Worm (Caenorhabditis elegans): ENCODE results near the gene grl-10.

grl-10 gene

DNA sequence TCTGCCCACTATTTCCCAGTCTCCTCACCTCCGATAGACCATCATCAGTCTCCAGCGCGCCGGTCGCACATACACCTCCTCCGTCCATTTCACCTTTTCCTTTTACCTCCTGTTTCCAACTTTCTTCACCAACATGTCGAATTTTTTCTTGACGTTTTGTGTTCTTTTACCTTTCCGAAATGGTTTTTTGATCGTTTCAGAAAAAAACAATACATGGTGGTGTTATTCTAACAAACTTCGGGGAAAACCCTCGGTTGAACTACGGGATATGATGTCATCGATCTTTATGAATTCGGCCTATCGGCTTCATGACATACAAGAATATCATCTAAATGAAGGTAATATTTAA, 45.7 kb upstream of the grl-10 start, which contains the start of gene Y97E10C.1:
Gene Y97E10C.1, plus strand, starts transcription at position 201 of the 349 bp plus-strand sequence.
- no peak for TF ChIP-seq ceh-39 (tag; optimal IDR thresholded peaks at IDR 0.05)
- no peak for TF ChIP-seq pha-4 (tag; optimal IDR thresholded peaks at IDR 0.05)
- no peak for TF ChIP-seq lin-32 (GFP tag; optimal IDR thresholded peaks at IDR 0.05)
- TF ChIP-seq mab-5 (tag; optimal IDR thresholded peaks at IDR 0.05), result no peak
- TF ChIP-seq ces-1 (GFP tag; optimal IDR thresholded peaks at IDR 0.05), result no peak
- no peak for TF ChIP-seq nhr-2 (tag; optimal IDR thresholded peaks at IDR 0.05)
- TF ChIP-seq ham-2 (GFP tag; optimal IDR thresholded peaks at IDR 0.05), result no peak
- TF ChIP-seq elt-3 (tag; optimal IDR thresholded peaks at IDR 0.05), result no peak
- TF ChIP-seq M03D4.4 (tag; optimal IDR thresholded peaks at IDR 0.05), result no peak
- no peak for TF ChIP-seq unc-120 (tag; optimal IDR thresholded peaks at IDR 0.05; ENCODE audit: poor library complexity, severe bottlenecking)
- TF ChIP-seq nhr-76 (tag; optimal IDR thresholded peaks at IDR 0.05), result no peak

DNA sequence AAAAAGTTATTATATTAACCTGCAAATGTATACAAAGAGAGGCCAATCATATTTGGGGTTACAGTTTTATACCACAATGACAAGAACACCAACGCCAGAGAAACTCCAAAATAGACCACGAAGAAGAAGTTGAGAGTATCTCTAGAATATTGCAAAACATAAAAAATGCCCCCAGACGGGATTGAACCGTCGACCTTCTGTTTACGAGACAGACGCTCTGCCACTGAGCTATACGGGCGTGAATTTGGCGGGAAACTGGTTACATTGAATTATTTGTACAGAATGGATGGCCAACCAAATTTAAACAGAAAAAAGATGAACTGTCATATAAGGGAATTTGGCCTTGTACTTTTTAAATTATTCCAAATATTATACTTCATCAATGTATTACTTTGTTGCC, 43.9 kb upstream of the grl-10 start:
- TF ChIP-seq unc-39 (tag; optimal IDR thresholded peaks at IDR 0.05) (no peak), sptf-1 (tag; optimal IDR thresholded peaks at IDR 0.05) (peak; percentile 34), nhr-237 (tag; optimal IDR thresholded peaks at IDR 0.05) (no peak), ceh-43 (GFP tag; optimal IDR thresholded peaks at IDR 0.05) (no peak), ceh-83 (GFP tag; optimal IDR thresholded peaks at IDR 0.05) (peak; percentile 21), drap-1 (GFP tag; optimal IDR thresholded peaks at IDR 0.05) (peak; percentile 5), nhr-28 (tag; optimal IDR thresholded peaks at IDR 0.05) (no peak), mep-1 (tag; optimal IDR thresholded peaks at IDR 0.05) (no peak), mls-2 (tag; optimal IDR thresholded peaks at IDR 0.05) (peak; percentile 39), mab-5 (tag; optimal IDR thresholded peaks at IDR 0.05) (no peak)

DNA sequence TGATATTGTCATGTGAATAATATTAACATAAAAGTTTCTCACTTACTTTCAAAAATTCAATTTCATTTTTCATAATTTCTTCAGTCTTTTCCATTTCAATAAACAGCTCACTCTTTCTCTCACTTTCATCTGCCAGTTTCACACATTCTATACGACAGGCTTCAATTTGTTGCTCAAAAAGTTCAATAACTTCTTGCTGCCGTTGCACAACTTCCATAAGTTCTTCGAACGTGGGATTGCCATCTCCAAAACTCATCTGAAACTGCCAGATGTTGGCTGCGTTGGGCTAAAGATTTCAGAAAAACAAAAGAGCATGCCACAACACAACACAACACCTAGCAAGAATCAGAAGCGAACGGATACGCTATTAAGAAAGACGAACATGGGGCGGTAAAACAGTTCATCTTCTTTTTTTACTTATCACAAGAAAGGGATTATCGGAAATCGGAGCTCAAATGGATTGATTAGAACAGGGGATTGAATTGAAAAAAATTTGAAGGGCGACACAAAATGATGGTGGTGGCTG, 41.0 kb upstream of the grl-10 start:
- no peak for TF ChIP-seq drap-1 (GFP tag; optimal IDR thresholded peaks at IDR 0.05)
- TF ChIP-seq mab-5 (tag; optimal IDR thresholded peaks at IDR 0.05), result no peak
- no peak for TF ChIP-seq sptf-1 (tag; optimal IDR thresholded peaks at IDR 0.05)
- no peak for TF ChIP-seq nhr-237 (tag; optimal IDR thresholded peaks at IDR 0.05)
- no peak for TF ChIP-seq ceh-43 (GFP tag; optimal IDR thresholded peaks at IDR 0.05)
- no peak for TF ChIP-seq ces-1 (GFP tag; optimal IDR thresholded peaks at IDR 0.05)
- no peak for TF ChIP-seq lin-32 (GFP tag; optimal IDR thresholded peaks at IDR 0.05)
- TF ChIP-seq tbx-8 (GFP tag; optimal IDR thresholded peaks at IDR 0.05), result no peak
- no peak for TF ChIP-seq hlh-1 (tag; optimal IDR thresholded peaks at IDR 0.05)
- no peak for TF ChIP-seq ztf-11 (tag; optimal IDR thresholded peaks at IDR 0.05)
- TF ChIP-seq M03D4.4 (tag; optimal IDR thresholded peaks at IDR 0.05), result no peak
- no peak for TF ChIP-seq flh-1 (GFP tag; optimal IDR thresholded peaks at IDR 0.05)
- no peak for TF ChIP-seq unc-62 (GFP tag; optimal IDR thresholded peaks at IDR 0.05)
- TF ChIP-seq lin-13 (tag; optimal IDR thresholded peaks at IDR 0.05), result no peak
- TF ChIP-seq nhr-28 (tag; optimal IDR thresholded peaks at IDR 0.05), result no peak
- no peak for TF ChIP-seq elt-1 (tag; optimal IDR thresholded peaks at IDR 0.05; ENCODE audit: borderline replicate concordance, insufficient read depth)
- TF ChIP-seq ham-2 (GFP tag; optimal IDR thresholded peaks at IDR 0.05), result no peak

DNA sequence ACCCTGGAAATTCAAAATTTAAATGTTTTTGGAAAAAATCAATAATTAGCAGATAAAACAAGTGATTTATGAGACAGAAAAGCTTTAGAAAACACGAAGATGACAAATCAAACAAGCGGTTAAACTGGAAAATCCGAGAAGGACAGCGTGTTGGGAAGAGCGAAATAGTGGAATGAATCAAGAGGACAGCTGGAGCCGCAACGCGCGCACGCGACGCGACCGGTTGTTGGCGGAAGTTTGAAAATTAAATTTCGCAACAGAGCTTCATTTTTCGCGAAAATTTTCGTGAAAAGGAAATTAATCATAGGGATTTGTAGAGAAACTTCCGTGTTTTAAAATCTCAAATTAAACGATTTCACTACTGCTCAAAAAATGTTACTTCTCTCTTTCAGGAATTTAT, 39.4 kb upstream of the grl-10 start, which contains the start of gene clic-1:
Gene clic-1, minus strand, starts transcription at position 3 of the 400 bp plus-strand sequence.
- TF ChIP-seq nhr-12 (tag; optimal IDR thresholded peaks at IDR 0.05) (no peak), M03D4.4 (tag; optimal IDR thresholded peaks at IDR 0.05) (no peak), ham-2 (GFP tag; optimal IDR thresholded peaks at IDR 0.05) (peak; percentile 54), elt-1 (tag; optimal IDR thresholded peaks at IDR 0.05; ENCODE audit: borderline replicate concordance, insufficient read depth) (no peak), nhr-76 (tag; optimal IDR thresholded peaks at IDR 0.05) (no peak), cnd-1 (tag; optimal IDR thresholded peaks at IDR 0.05) (peak; percentile 52), zip-8 (tag; optimal IDR thresholded peaks at IDR 0.05) (no peak), ceh-39 (tag; optimal IDR thresholded peaks at IDR 0.05) (peak; percentile 57), ceh-83 (GFP tag; optimal IDR thresholded peaks at IDR 0.05) (no peak), unc-62 (GFP tag; optimal IDR thresholded peaks at IDR 0.05) (peak; percentile 44), unc-39 (tag; optimal IDR thresholded peaks at IDR 0.05) (no peak), pha-4 (tag; optimal IDR thresholded peaks at IDR 0.05) (peak; percentile 58), drap-1 (GFP tag; optimal IDR thresholded peaks at IDR 0.05) (no peak), ces-1 (GFP tag; optimal IDR thresholded peaks at IDR 0.05) (peak; percentile 65), nhr-2 (tag; optimal IDR thresholded peaks at IDR 0.05) (no peak), lin-32 (GFP tag; optimal IDR thresholded peaks at IDR 0.05) (no peak), tbx-8 (GFP tag; optimal IDR thresholded peaks at IDR 0.05) (no peak), ceh-43 (GFP tag; optimal IDR thresholded peaks at IDR 0.05) (no peak), hlh-1 (tag; optimal IDR thresholded peaks at IDR 0.05) (peak; percentile 77), blmp-1 (tag; optimal IDR thresholded peaks at IDR 0.05) (no peak), sem-2 (GFP tag; optimal IDR thresholded peaks at IDR 0.05) (no peak), ztf-11 (tag; optimal IDR thresholded peaks at IDR 0.05) (no peak), snpc-4 (tag; optimal IDR thresholded peaks at IDR 0.05) (no peak), mab-5 (tag; optimal IDR thresholded peaks at IDR 0.05) (peak; percentile 41), lin-13 (tag; optimal IDR thresholded peaks at IDR 0.05) (peak; percentile 30), mep-1 (tag; optimal IDR thresholded peaks at IDR 0.05) (peak; percentile 85), bed-3 (GFP tag; optimal IDR thresholded peaks at IDR 0.05) (no peak), nhr-237 (tag; optimal IDR thresholded peaks at IDR 0.05) (peak; percentile 74), unc-120 (tag; optimal IDR thresholded peaks at IDR 0.05; ENCODE audit: poor library complexity, severe bottlenecking) (no peak), nhr-28 (tag; optimal IDR thresholded peaks at IDR 0.05) (no peak), elt-3 (tag; optimal IDR thresholded peaks at IDR 0.05) (no peak), flh-1 (GFP tag; optimal IDR thresholded peaks at IDR 0.05) (no peak), sptf-1 (tag; optimal IDR thresholded peaks at IDR 0.05) (no peak), lsy-2 (tag; optimal IDR thresholded peaks at IDR 0.05) (peak; percentile 56), mls-2 (tag; optimal IDR thresholded peaks at IDR 0.05) (peak; percentile 32)
